Worm (Caenorhabditis elegans): ENCODE measurements around the gene mans-3.

DNA sequence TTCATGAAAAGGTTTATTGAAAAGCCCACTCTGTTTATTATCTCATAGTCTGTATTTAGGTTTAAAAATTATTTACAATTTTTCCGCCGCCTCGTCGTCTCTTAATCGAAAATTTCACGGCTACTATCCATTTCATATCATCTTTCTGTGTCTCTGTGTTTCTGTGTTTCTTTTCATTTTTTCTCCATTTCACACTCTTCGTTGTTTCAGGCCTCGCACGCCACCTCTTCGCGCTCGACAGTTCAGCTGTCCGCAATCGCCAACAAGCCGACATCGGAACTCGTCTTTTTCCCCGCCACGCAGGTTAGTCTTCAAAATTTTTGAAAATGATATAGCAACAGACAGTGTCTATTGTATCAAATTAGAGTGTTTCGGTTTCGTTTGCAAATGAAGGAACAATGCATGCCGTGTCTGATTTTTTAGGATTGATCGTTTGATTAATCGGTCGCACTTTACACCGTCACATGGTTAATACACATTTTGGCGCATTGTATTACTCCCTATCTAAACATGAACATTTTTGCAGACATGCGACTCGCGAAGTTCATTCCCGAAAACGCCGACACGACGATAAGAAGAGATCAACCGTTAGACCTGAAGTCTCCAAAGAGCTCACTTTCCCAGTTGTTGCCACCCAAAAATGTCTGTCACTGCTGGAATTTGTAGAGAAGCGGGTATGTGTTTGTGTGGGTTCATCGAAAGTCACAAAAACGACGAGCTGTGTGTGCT lies 45.9 kb downstream of the mans-3 start:
- no peak for TF ChIP-seq pha-4 (tag; optimal IDR thresholded peaks at IDR 0.05)
- no peak for TF ChIP-seq odd-2 (tag; optimal IDR thresholded peaks at IDR 0.05)
- TF ChIP-seq ahr-1 (tag; optimal IDR thresholded peaks at IDR 0.05) = no peak
- no peak for TF ChIP-seq ama-1 (optimal IDR thresholded peaks at IDR 0.05)
- TF ChIP-seq pqm-1 (tag; optimal IDR thresholded peaks at IDR 0.05) = no peak
- no peak for TF ChIP-seq Y22D7AL.16 (tag; optimal IDR thresholded peaks at IDR 0.05)
- no peak for TF ChIP-seq tbx-2 (tag; optimal IDR thresholded peaks at IDR 0.05)
- TF ChIP-seq ztf-16 (tag; optimal IDR thresholded peaks at IDR 0.05) = no peak
- no peak for TF ChIP-seq ttx-3 (tag; optimal IDR thresholded peaks at IDR 0.05)

Data from whole organism, late embryonic.